Worm (Caenorhabditis elegans) whole organism, young adult: Measurements from ENCODE around the gene spp-10.

Source experiments
- B0035.1 ChIP-seq: sonication (generic microtip); optimal IDR thresholded peaks from 2 replicates; lab custom pipeline; 2016; ENCODE audit warnings: missing genetic modification characterization, mild to moderate bottlenecking, missing compliant biosample characterization, missing genotype, missing genetic modification reagents
- B0261.1 ChIP-seq: sonication (generic microtip); optimal IDR thresholded peaks from 2 replicates; lab custom pipeline; 2016; ENCODE audit warnings: mild to moderate bottlenecking, missing genetic modification characterization, moderate library complexity, missing compliant biosample characterization
- D2030.7 ChIP-seq: fragments of 200-800 bp; sonication (Bioruptor generic); IDR thresholded peaks from 2 replicates; pipeline ENCODE4 v1.3.6; 2022; ENCODE audit warnings: missing genetic modification reagents, missing genetic modification characterization, missing compliant biosample characterization
- F37B4.10 ChIP-seq: fragments of 200-800 bp; sonication (Bioruptor generic); IDR thresholded peaks from 2 replicates; pipeline ENCODE4 v1.3.6; 2022; ENCODE audit warnings: missing genetic modification characterization, missing compliant biosample characterization
- F52B5.7 ChIP-seq: sonication (generic microtip); optimal IDR thresholded peaks from 2 replicates; lab custom pipeline; 2016; ENCODE audit warnings: mild to moderate bottlenecking, missing genetic modification characterization, missing compliant biosample characterization
- K11D2.4 ChIP-seq: fragments of 200-800 bp; sonication (Bioruptor generic); IDR thresholded peaks from 2 replicates; pipeline ENCODE4 v1.3.6; 2022; ENCODE audit warnings: missing genetic modification reagents, missing genetic modification characterization, missing compliant biosample characterization
- K12H6.12 ChIP-seq: fragments of 200-800 bp; sonication (Bioruptor generic); optimal IDR thresholded peaks from 2 replicates; lab custom pipeline; 2018; ENCODE audit warnings: mild to moderate bottlenecking, missing genetic modification characterization, missing compliant biosample characterization
- T26A5.8 ChIP-seq: sonication (generic microtip); optimal IDR thresholded peaks from 2 replicates; lab custom pipeline; 2016; ENCODE audit warnings: missing genetic modification characterization, missing compliant biosample characterization
- Y53G8AR.9 ChIP-seq: fragments of 200-800 bp; sonication (Bioruptor generic); conservative IDR thresholded peaks from 2 replicates; pipeline ENCODE4 v1.3.6; 2022; ENCODE audit warnings: missing genetic modification reagents, missing genetic modification characterization, missing compliant biosample characterization
- Y95B8A.8 ChIP-seq: fragments of 200-800 bp; sonication (Bioruptor generic); IDR thresholded peaks from 2 replicates; pipeline ENCODE4 v1.3.6; 2022; ENCODE audit warnings: missing genetic modification reagents, missing genetic modification characterization, missing compliant biosample characterization
- akir-1 ChIP-seq: fragments of 200-800 bp; sonication (Bioruptor generic); optimal IDR thresholded peaks from 2 replicates; lab custom pipeline; 2018; ENCODE audit warnings: mild to moderate bottlenecking, missing genetic modification characterization, moderate library complexity, missing compliant biosample characterization
- atf-7 ChIP-seq: sonication (generic microtip); optimal IDR thresholded peaks from 2 replicates; lab custom pipeline; 2017; ENCODE audit warnings: mild to moderate bottlenecking, missing genetic modification characterization, missing compliant biosample characterization
- attf-6 ChIP-seq: fragments of 200-800 bp; sonication (Bioruptor generic); IDR thresholded peaks from 2 replicates; pipeline ENCODE4 v1.3.6; 2022; ENCODE audit warnings: missing genetic modification reagents, missing genetic modification characterization, missing compliant biosample characterization
- bed-1 ChIP-seq: fragments of 200-800 bp; sonication (Bioruptor generic); IDR thresholded peaks from 2 replicates; pipeline ENCODE4 v1.3.6; 2022; ENCODE audit warnings: missing genetic modification reagents, missing genetic modification characterization, missing compliant biosample characterization
- ccch-3 ChIP-seq: fragments of 200-800 bp; sonication (Bioruptor generic); optimal IDR thresholded peaks from 2 replicates; lab custom pipeline; 2018; ENCODE audit warnings: mild to moderate bottlenecking, missing genetic modification characterization, missing compliant biosample characterization
- ceh-91 ChIP-seq: fragments of 200-800 bp; sonication (Bioruptor generic); IDR thresholded peaks from 2 replicates; pipeline ENCODE4 v1.3.6; 2022; ENCODE audit warnings: missing genetic modification reagents, missing genetic modification characterization, missing compliant biosample characterization
- chd-7 ChIP-seq: sonication (generic microtip); optimal IDR thresholded peaks from 2 replicates; lab custom pipeline; 2016; ENCODE audit warnings: mild to moderate bottlenecking, missing genetic modification characterization, moderate library complexity, missing compliant biosample characterization
- egl-44 ChIP-seq: fragments of 200-800 bp; sonication (Bioruptor generic); IDR thresholded peaks from 2 replicates; pipeline ENCODE4 v1.3.6; 2022; ENCODE audit warnings: missing genetic modification reagents, missing genetic modification characterization, missing compliant biosample characterization
- egrh-3 ChIP-seq: fragments of 200-800 bp; sonication (Bioruptor generic); IDR thresholded peaks from 2 replicates; pipeline ENCODE4 v1.3.6; 2022; ENCODE audit warnings: missing genetic modification reagents, missing genetic modification characterization, missing compliant biosample characterization
- ets-4 ChIP-seq: fragments of 200-800 bp; sonication (Bioruptor generic); optimal IDR thresholded peaks from 2 replicates; lab custom pipeline; 2018; ENCODE audit warnings: mild to moderate bottlenecking, missing genetic modification characterization, missing compliant biosample characterization
- hsf-1 ChIP-seq: fragments of 200-800 bp; sonication (Bioruptor generic); IDR thresholded peaks from 2 replicates; pipeline ENCODE4 v1.3.6; 2022; ENCODE audit warnings: missing genetic modification reagents, missing genetic modification characterization, missing compliant biosample characterization
- lag-1 ChIP-seq: fragments of 200-800 bp; sonication (Bioruptor generic); IDR thresholded peaks from 2 replicates; pipeline ENCODE4 v1.3.6; 2022; ENCODE audit warnings: missing genetic modification reagents, missing genetic modification characterization, missing compliant biosample characterization
- let-526 ChIP-seq: fragments of 200-800 bp; sonication (Bioruptor generic); IDR thresholded peaks from 2 replicates; pipeline ENCODE4 v1.3.6; 2022; ENCODE audit warnings: missing genetic modification reagents, missing genetic modification characterization, missing compliant biosample characterization
- let-607 ChIP-seq, 2 experiments: fragments of 200-800 bp in 1 of 2; sonication (Bioruptor generic) in 1 of 2; sonication (generic microtip) in 1 of 2; optimal IDR thresholded peaks; 2 replicates each; lab custom pipeline; 2016 to 2018; ENCODE audit warnings: mild to moderate bottlenecking in 2 of 2, missing compliant biosample characterization in 2 of 2, missing genetic modification characterization in 2 of 2, moderate library complexity in 2 of 2, missing genotype in 1 of 2
- lin-26 ChIP-seq: fragments of 200-800 bp; sonication (Bioruptor generic); IDR thresholded peaks from 2 replicates; pipeline ENCODE4 v1.3.6; 2022; ENCODE audit warnings: missing genetic modification reagents, missing genetic modification characterization, missing compliant biosample characterization
- lin-40 ChIP-seq: sonication (generic microtip); optimal IDR thresholded peaks from 2 replicates; lab custom pipeline; 2016; ENCODE audit warnings: missing genetic modification characterization, mild to moderate bottlenecking, missing compliant biosample characterization, missing genotype, missing genetic modification reagents
- lin-54 ChIP-seq: fragments of 200-800 bp; sonication (Bioruptor generic); optimal IDR thresholded peaks from 2 replicates; lab custom pipeline; 2018; ENCODE audit warnings: mild to moderate bottlenecking, missing genetic modification characterization, missing compliant biosample characterization
- lsy-27 ChIP-seq: sonication (generic microtip); optimal IDR thresholded peaks from 2 replicates; lab custom pipeline; 2017; ENCODE audit warnings: missing genetic modification characterization, mild to moderate bottlenecking, missing compliant biosample characterization, antibody characterized with exemption, missing genotype, borderline replicate concordance; ENCODE audit not compliant: insufficient read depth
- madf-6 ChIP-seq: fragments of 200-800 bp; sonication (Bioruptor generic); IDR thresholded peaks from 2 replicates; pipeline ENCODE4 v1.3.6; 2022; ENCODE audit warnings: missing genetic modification reagents, missing genetic modification characterization, missing compliant biosample characterization
- mes-4 ChIP-seq: sonication (generic microtip); optimal IDR thresholded peaks from 2 replicates; lab custom pipeline; 2016; ENCODE audit warnings: missing genotype, missing genetic modification characterization, missing compliant biosample characterization
- nhr-80 ChIP-seq: sonication (generic microtip); optimal IDR thresholded peaks from 2 replicates; lab custom pipeline; 2016; ENCODE audit warnings: missing genetic modification characterization, missing compliant biosample characterization
- pbrm-1 ChIP-seq: fragments of 200-800 bp; sonication (Bioruptor generic); IDR thresholded peaks from 2 replicates; pipeline ENCODE4 v1.3.6; 2022; ENCODE audit warnings: missing genetic modification reagents, missing genetic modification characterization, missing compliant biosample characterization
- repo-1 ChIP-seq: sonication (generic microtip); optimal IDR thresholded peaks from 2 replicates; lab custom pipeline; 2017; ENCODE audit warnings: mild to moderate bottlenecking, missing genetic modification characterization, missing compliant biosample characterization
- snpc-1.1 ChIP-seq: sonication (generic microtip); optimal IDR thresholded peaks from 2 replicates; lab custom pipeline; 2017; ENCODE audit warnings: missing genetic modification characterization, mild to moderate bottlenecking, missing compliant biosample characterization, antibody characterized with exemption, moderate library complexity, missing genotype, missing genetic modification reagents; ENCODE audit not compliant: insufficient read depth
- snpc-3.4 ChIP-seq: sonication (generic microtip); optimal IDR thresholded peaks from 2 replicates; lab custom pipeline; 2017; ENCODE audit warnings: missing genetic modification characterization, mild to moderate bottlenecking, missing compliant biosample characterization, antibody characterized with exemption, moderate library complexity, missing genotype, missing genetic modification reagents
- somi-1 ChIP-seq: fragments of 200-800 bp; sonication (Bioruptor generic); optimal IDR thresholded peaks from 2 replicates; lab custom pipeline; 2018; ENCODE audit warnings: mild to moderate bottlenecking, missing genetic modification characterization, missing compliant biosample characterization
- sptf-2 ChIP-seq: fragments of 200-800 bp; sonication (Bioruptor generic); optimal IDR thresholded peaks from 2 replicates; lab custom pipeline; 2018; ENCODE audit warnings: mild to moderate bottlenecking, missing genetic modification characterization, missing compliant biosample characterization
- tbp1 ChIP-seq: fragments of 200-800 bp; sonication (Bioruptor generic); optimal IDR thresholded peaks from 2 replicates; lab custom pipeline; 2018; ENCODE audit warnings: mild to moderate bottlenecking, missing genetic modification characterization, missing compliant biosample characterization
- unc-62 ChIP-seq: fragments of 150-350 bp; optimal IDR thresholded peaks from 2 replicates; lab custom pipeline; 2014; ENCODE audit warnings: missing biosample characterization, missing genetic modification reagents, missing genetic modification characterization
- xnd-1 ChIP-seq: sonication (generic microtip); optimal IDR thresholded peaks from 2 replicates; lab custom pipeline; 2016; ENCODE audit warnings: missing genotype, missing genetic modification reagents, missing genetic modification characterization, missing compliant biosample characterization
- ztf-18 ChIP-seq: sonication (generic microtip); optimal IDR thresholded peaks from 2 replicates; lab custom pipeline; 2016; ENCODE audit warnings: missing genotype, mild to moderate bottlenecking, missing genetic modification characterization, missing compliant biosample characterization
- ztf-26 ChIP-seq: sonication (generic microtip); optimal IDR thresholded peaks from 2 replicates; lab custom pipeline; 2017; ENCODE audit warnings: missing genetic modification characterization, missing compliant biosample characterization
- ztf-3 ChIP-seq: fragments of 200-800 bp; sonication (Bioruptor generic); optimal IDR thresholded peaks from 2 replicates; lab custom pipeline; 2018; ENCODE audit warnings: mild to moderate bottlenecking, missing genetic modification characterization, missing compliant biosample characterization

spp-10 gene

ce11 chrIV:8523981-8524380, 47.0 kb downstream of the spp-10 start (continued):
- TF ChIP-seq F37B4.10 = no peak
- TF ChIP-seq bed-1 (GFP tag; lab: Robert Waterston, UW) = no peak

- TF ChIP-seq ets-4 (GFP tag; lab: Kevin White, UChicago) (no peak), sptf-2 (no peak), somi-1 (GFP tag; lab: Kevin White, UChicago) (peak; percentile 67), lin-40 (tag; lab: Kevin White, UChicago) (peak; percentile 21), Y95B8A.8 (GFP tag; lab: Robert Waterston, UW) (no peak), K12H6.12 (peak; percentile 16), lin-26 (GFP tag; lab: Robert Waterston, UW) (0 out of 2 replicates have a peak, but pooled peaks have one; percentile 40)
- TF ChIP-seq, all 124 proteins: peak for 4
Observed at ce11 chrIV:8526050-8526449, 49.1 kb downstream of the spp-10 start.

- TF ChIP-seq unc-62 (no peak), D2030.7 (no peak), T26A5.8 (tag; lab: Kevin White, UChicago) (no peak), K12H6.12 (no peak), xnd-1 (no peak), attf-6 (no peak), lsy-27 (tag; lab: Kevin White, UChicago) (no peak), Y95B8A.8 (GFP tag; lab: Robert Waterston, UW) (no peak), ztf-3 (GFP tag; lab: Kevin White, UChicago) (no peak), ztf-18 (tag; lab: Kevin White, UChicago) (no peak), ztf-26 (tag; lab: Kevin White, UChicago) (no peak)
Observed at ce11 chrIV:8526579-8526978, 49.6 kb downstream of the spp-10 start.

ce11 chrIV:8527598-8528012, 50.6 kb downstream of the spp-10 start:
- peak; percentile 68 for TF ChIP-seq B0035.1 (tag; lab: Kevin White, UChicago)
- TF ChIP-seq chd-7 (tag; lab: Kevin White, UChicago) = peak; percentile 96
- TF ChIP-seq lin-54 = peak; percentile 16
- peak; percentile 70; the same call in 1 of the 2 replicates for TF ChIP-seq hsf-1 (GFP tag; lab: Robert Waterston, UW)
- TF ChIP-seq egl-44 (GFP tag; lab: Robert Waterston, UW) = peak; percentile 85; the same call in 1 of the 2 replicates
- no peak for TF ChIP-seq egrh-3 (GFP tag; lab: Robert Waterston, UW)
- TF ChIP-seq Y95B8A.8 (GFP tag; lab: Robert Waterston, UW) = 0 out of 2 replicates have a peak, but pooled peaks have one; percentile 16
- no peak for TF ChIP-seq snpc-3.4 (tag; lab: Kevin White, UChicago)
- peak; percentile 96 for TF ChIP-seq somi-1 (GFP tag; lab: Kevin White, UChicago)
- TF ChIP-seq snpc-1.1 (tag; lab: Kevin White, UChicago) = no peak
- no peak; the same call in 1 of the 2 replicates for TF ChIP-seq madf-6
- peak; percentile 57 for TF ChIP-seq unc-62
- TF ChIP-seq mes-4 (tag; lab: Kevin White, UChicago) = no peak
- TF ChIP-seq tbp1 (GFP tag; lab: Kevin White, UChicago) = peak; percentile 68
- peak; percentile 62; the same call in 1 of the 2 replicates for TF ChIP-seq K11D2.4 (GFP tag; lab: Robert Waterston, UW)
- peak; percentile 74; the same call in 1 of the 2 replicates for TF ChIP-seq Y53G8AR.9
- TF ChIP-seq let-526 (GFP tag; lab: Robert Waterston, UW) = 0 out of 2 replicates have a peak, but pooled peaks have one; percentile 58
- TF ChIP-seq lag-1 (GFP tag; lab: Robert Waterston, UW) = no peak
- no peak for TF ChIP-seq F52B5.7 (tag; lab: Kevin White, UChicago)
- no peak; the same call in 1 of the 2 replicates for TF ChIP-seq pbrm-1 (GFP tag; lab: Robert Waterston, UW)
- no peak for TF ChIP-seq akir-1
- TF ChIP-seq ceh-91 (GFP tag; lab: Robert Waterston, UW) = no peak
- TF ChIP-seq let-607 (tag; optimal IDR thresholded peaks at IDR 0.05; lab: Kevin White, UChicago) = peak; percentile 29 to 90
- peak; percentile 98 for TF ChIP-seq atf-7 (tag; lab: Kevin White, UChicago)
- no peak for TF ChIP-seq xnd-1
- no peak for TF ChIP-seq ccch-3 (GFP tag; lab: Kevin White, UChicago)
- peak; percentile 99 for TF ChIP-seq nhr-80 (tag; lab: Kevin White, UChicago)
- peak; percentile 43 for TF ChIP-seq repo-1
- TF ChIP-seq B0261.1 (tag; lab: Kevin White, UChicago) = no peak
- peak; percentile 67 for TF ChIP-seq K12H6.12
